Worm (Caenorhabditis elegans): Measurements from ENCODE around the gene tub-1.

Gene tub-1

ce11 chrII:8117426-8117825 lies 39.3 kb downstream of the tub-1 start:
- TF ChIP-seq hnd-1 (tag; optimal IDR thresholded peaks at IDR 0.05) (no peak), scrt-1 (GFP tag; IDR thresholded peaks at IDR 0.05) (no peak), hmbx-1 (tag; optimal IDR thresholded peaks at IDR 0.05) (no peak), flt-1 (GFP tag; IDR thresholded peaks at IDR 0.05) (no peak), tbx-37 (GFP tag; conservative IDR thresholded peaks at IDR 0.05) (no peak), aly-1 (tag; optimal IDR thresholded peaks at IDR 0.05) (no peak)

- TF ChIP-seq tbx-11 (GFP tag; IDR thresholded peaks at IDR 0.05) (no peak), sea-1 (GFP tag; conservative IDR thresholded peaks at IDR 0.05) (no peak), B0310.2 (tag; optimal IDR thresholded peaks at IDR 0.05) (no peak), flt-1 (GFP tag; IDR thresholded peaks at IDR 0.05) (no peak), ceh-13 (GFP tag; optimal IDR thresholded peaks at IDR 0.05) (no peak), hmbx-1 (tag; optimal IDR thresholded peaks at IDR 0.05) (no peak), ama-1 (optimal IDR thresholded peaks at IDR 0.05) (no peak), hmg-4 (GFP tag; optimal IDR thresholded peaks at IDR 0.05) (no peak), scrt-1 (GFP tag; IDR thresholded peaks at IDR 0.05) (no peak), tbx-37 (GFP tag; conservative IDR thresholded peaks at IDR 0.05) (no peak), aly-1 (tag; optimal IDR thresholded peaks at IDR 0.05) (no peak), pes-1 (GFP tag; IDR thresholded peaks at IDR 0.05) (no peak), ceh-36 (tag; optimal IDR thresholded peaks at IDR 0.05) (no peak), tra-4 (tag; optimal IDR thresholded peaks at IDR 0.05) (no peak), hnd-1 (tag; optimal IDR thresholded peaks at IDR 0.05) (no peak)
These were observed 40.6 kb downstream of the tub-1 start, which contains the start of gene unc-105 for ce11 chrII:8116159-8116558. TSS of gene unc-105 (plus strand) at chrII:8116459.

ce11 chrII:8112063-8112462 lies 44.7 kb downstream of the tub-1 start, which contains the start of gene lron-4:
TSS of gene lron-4 (minus strand) at chrII:8112163.
- TF ChIP-seq pes-1 (GFP tag; IDR thresholded peaks at IDR 0.05) (no peak), ceh-36 (tag; optimal IDR thresholded peaks at IDR 0.05) (no peak), ama-1 (optimal IDR thresholded peaks at IDR 0.05) (no peak)

ce11 chrII:8106921-8107695 lies 49.6 kb downstream of the tub-1 start, which contains the start of the genes chst-1 and C41C4.9:
TSS of gene chst-1 (minus strand) at chrII:8106971.
TSS of gene C41C4.9 (plus strand) at chrII:8107645.
- TF ChIP-seq scrt-1 (GFP tag; IDR thresholded peaks at IDR 0.05) (peak; percentile 94), tra-4 (tag; optimal IDR thresholded peaks at IDR 0.05) (peak; percentile 80), flt-1 (GFP tag; IDR thresholded peaks at IDR 0.05) (peak; percentile 96), B0310.2 (tag; optimal IDR thresholded peaks at IDR 0.05) (peak; percentile 92), tbx-11 (GFP tag; IDR thresholded peaks at IDR 0.05) (peak; percentile 95), hmg-4 (GFP tag; optimal IDR thresholded peaks at IDR 0.05) (peak; percentile 98), ama-1 (optimal IDR thresholded peaks at IDR 0.05) (no peak), ceh-36 (tag; optimal IDR thresholded peaks at IDR 0.05) (peak; percentile 94), ceh-13 (GFP tag; optimal IDR thresholded peaks at IDR 0.05) (peak; percentile 91), F13C5.2 (tag; optimal IDR thresholded peaks at IDR 0.05) (peak; percentile 92), aly-1 (tag; optimal IDR thresholded peaks at IDR 0.05) (peak; percentile 94), tbx-37 (GFP tag; conservative IDR thresholded peaks at IDR 0.05) (peak; percentile 90), hmbx-1 (tag; optimal IDR thresholded peaks at IDR 0.05) (peak; percentile 79), ets-7 (tag; optimal IDR thresholded peaks at IDR 0.05) (peak; percentile 92), sea-1 (GFP tag; conservative IDR thresholded peaks at IDR 0.05) (peak; percentile 96), pes-1 (GFP tag; IDR thresholded peaks at IDR 0.05) (no peak; the same call in 1 of the 2 replicates), hnd-1 (tag; optimal IDR thresholded peaks at IDR 0.05) (peak; percentile 88)

ce11 chrII:8104998-8105397 lies 51.7 kb downstream of the tub-1 start, which contains the start of gene sfxn-5:
TSS of gene sfxn-5 (minus strand) at chrII:8105052.
- TF ChIP-seq tbx-11 (GFP tag; IDR thresholded peaks at IDR 0.05) (no peak), ets-7 (tag; optimal IDR thresholded peaks at IDR 0.05) (no peak), ceh-36 (tag; optimal IDR thresholded peaks at IDR 0.05) (no peak), tra-4 (tag; optimal IDR thresholded peaks at IDR 0.05) (no peak)

Measured in whole organism, early embryonic.